Worm (Caenorhabditis elegans): ENCODE data around the gene gad-3.

gad-3 gene

ce11 chrV:9191406-9191805 lies 18.6 kb upstream of the gad-3 start, which contains the start of gene sphr-1:
Gene sphr-1, plus strand, starts transcription at chrV:9191610.
- TF ChIP-seq ets-7 (tag; optimal IDR thresholded peaks at IDR 0.05) = no peak
- no peak for TF ChIP-seq F13C5.2 (tag; optimal IDR thresholded peaks at IDR 0.05)
- no peak for TF ChIP-seq hnd-1 (tag; optimal IDR thresholded peaks at IDR 0.05)
- TF ChIP-seq flt-1 (GFP tag; IDR thresholded peaks at IDR 0.05) = no peak
- TF ChIP-seq pes-1 (GFP tag; IDR thresholded peaks at IDR 0.05) = no peak
- no peak for TF ChIP-seq B0310.2 (tag; optimal IDR thresholded peaks at IDR 0.05)
- TF ChIP-seq ceh-36 (tag; optimal IDR thresholded peaks at IDR 0.05) = no peak
- TF ChIP-seq hmbx-1 (tag; optimal IDR thresholded peaks at IDR 0.05) = no peak
- TF ChIP-seq sea-1 (GFP tag; conservative IDR thresholded peaks at IDR 0.05) = no peak
- no peak for TF ChIP-seq tra-4 (tag; optimal IDR thresholded peaks at IDR 0.05)
- TF ChIP-seq hmg-4 (GFP tag; optimal IDR thresholded peaks at IDR 0.05) = no peak
- TF ChIP-seq scrt-1 (GFP tag; IDR thresholded peaks at IDR 0.05) = no peak
- no peak for TF ChIP-seq tbx-11 (GFP tag; IDR thresholded peaks at IDR 0.05)
- TF ChIP-seq tbx-37 (GFP tag; conservative IDR thresholded peaks at IDR 0.05) = no peak
- no peak for TF ChIP-seq aly-1 (tag; optimal IDR thresholded peaks at IDR 0.05)

- TF ChIP-seq flt-1 (GFP tag; IDR thresholded peaks at IDR 0.05) (no peak), hnd-1 (tag; optimal IDR thresholded peaks at IDR 0.05) (no peak), hmg-4 (GFP tag; optimal IDR thresholded peaks at IDR 0.05) (no peak), tbx-37 (GFP tag; conservative IDR thresholded peaks at IDR 0.05) (no peak), ceh-36 (tag; optimal IDR thresholded peaks at IDR 0.05) (no peak), tbx-11 (GFP tag; IDR thresholded peaks at IDR 0.05) (no peak), aly-1 (tag; optimal IDR thresholded peaks at IDR 0.05) (no peak), scrt-1 (GFP tag; IDR thresholded peaks at IDR 0.05) (no peak), sea-1 (GFP tag; conservative IDR thresholded peaks at IDR 0.05) (no peak), ama-1 (optimal IDR thresholded peaks at IDR 0.05) (no peak), F13C5.2 (tag; optimal IDR thresholded peaks at IDR 0.05) (no peak), hmbx-1 (tag; optimal IDR thresholded peaks at IDR 0.05) (no peak), tra-4 (tag; optimal IDR thresholded peaks at IDR 0.05) (no peak), pes-1 (GFP tag; IDR thresholded peaks at IDR 0.05) (no peak), B0310.2 (tag; optimal IDR thresholded peaks at IDR 0.05) (no peak)
These were observed 13.2 kb upstream of the gad-3 start for ce11 chrV:9186028-9186427.

ce11 chrV:9183718-9184441 lies 11.1 kb upstream of the gad-3 start:
- no peak for TF ChIP-seq F13C5.2 (tag; optimal IDR thresholded peaks at IDR 0.05)
- TF ChIP-seq sea-1 (GFP tag; conservative IDR thresholded peaks at IDR 0.05) = no peak
- TF ChIP-seq ets-7 (tag; optimal IDR thresholded peaks at IDR 0.05) = no peak
- TF ChIP-seq ceh-13 (GFP tag; optimal IDR thresholded peaks at IDR 0.05) = no peak
- TF ChIP-seq ama-1 (optimal IDR thresholded peaks at IDR 0.05) = no peak
- no peak for TF ChIP-seq B0310.2 (tag; optimal IDR thresholded peaks at IDR 0.05)
- no peak for TF ChIP-seq hmg-4 (GFP tag; optimal IDR thresholded peaks at IDR 0.05)
- TF ChIP-seq tbx-11 (GFP tag; IDR thresholded peaks at IDR 0.05) = no peak
- no peak for TF ChIP-seq ceh-36 (tag; optimal IDR thresholded peaks at IDR 0.05)
- TF ChIP-seq pes-1 (GFP tag; IDR thresholded peaks at IDR 0.05) = no peak
- TF ChIP-seq aly-1 (tag; optimal IDR thresholded peaks at IDR 0.05) = no peak
- TF ChIP-seq hnd-1 (tag; optimal IDR thresholded peaks at IDR 0.05) = no peak
- no peak for TF ChIP-seq tbx-37 (GFP tag; conservative IDR thresholded peaks at IDR 0.05)
- TF ChIP-seq flt-1 (GFP tag; IDR thresholded peaks at IDR 0.05) = no peak

ce11 chrV:9181669-9182250 lies 9.0 kb upstream of the gad-3 start, which contains the start of gene ptr-1:
Gene ptr-1, minus strand, starts transcription at chrV:9181719.
- TF ChIP-seq ets-7 (tag; optimal IDR thresholded peaks at IDR 0.05) (no peak), ama-1 (optimal IDR thresholded peaks at IDR 0.05) (no peak), hmbx-1 (tag; optimal IDR thresholded peaks at IDR 0.05) (no peak), tbx-11 (GFP tag; IDR thresholded peaks at IDR 0.05) (no peak), pes-1 (GFP tag; IDR thresholded peaks at IDR 0.05) (no peak), ceh-13 (GFP tag; optimal IDR thresholded peaks at IDR 0.05) (no peak), scrt-1 (GFP tag; IDR thresholded peaks at IDR 0.05) (no peak), flt-1 (GFP tag; IDR thresholded peaks at IDR 0.05) (no peak), ceh-36 (tag; optimal IDR thresholded peaks at IDR 0.05) (no peak), tbx-37 (GFP tag; conservative IDR thresholded peaks at IDR 0.05) (no peak), hmg-4 (GFP tag; optimal IDR thresholded peaks at IDR 0.05) (no peak), B0310.2 (tag; optimal IDR thresholded peaks at IDR 0.05) (no peak)

DNA sequence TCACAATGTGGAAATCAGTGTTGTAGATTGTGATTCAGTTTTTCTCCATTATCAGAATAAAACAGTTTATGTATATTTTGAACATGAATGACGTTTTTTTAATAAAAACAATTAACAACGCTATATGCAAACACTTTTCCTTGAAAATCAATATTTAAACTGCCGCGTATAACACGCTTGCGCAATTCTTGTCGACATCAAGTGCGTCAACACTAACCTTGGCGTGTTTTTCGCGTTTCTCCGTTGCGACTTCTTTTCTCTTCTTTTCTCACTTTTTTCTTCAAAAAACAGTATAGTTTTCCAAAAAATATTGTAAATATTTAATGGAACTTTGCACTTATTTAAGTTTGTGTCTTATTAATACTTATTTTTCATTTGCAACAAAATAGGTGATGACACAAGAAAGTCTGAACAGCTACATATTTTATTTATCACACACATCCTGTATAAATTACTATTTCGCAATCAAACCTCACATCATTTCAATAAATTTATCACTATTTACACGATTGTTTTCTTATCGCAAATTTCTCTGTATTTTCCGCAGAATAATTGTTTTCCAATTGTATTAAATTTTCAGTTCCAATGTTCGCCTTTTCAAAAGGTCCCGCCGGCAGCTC lies 2.5 kb upstream of the gad-3 start, which contains the start of gene spas-1:
spas-1 (plus strand) TSS at position 572 of the 620 bp plus-strand sequence.
- no peak for TF ChIP-seq flt-1 (GFP tag; IDR thresholded peaks at IDR 0.05)
- no peak for TF ChIP-seq hmg-4 (GFP tag; optimal IDR thresholded peaks at IDR 0.05)
- TF ChIP-seq ets-7 (tag; optimal IDR thresholded peaks at IDR 0.05) = no peak
- TF ChIP-seq F13C5.2 (tag; optimal IDR thresholded peaks at IDR 0.05) = peak; percentile 84
- TF ChIP-seq ceh-36 (tag; optimal IDR thresholded peaks at IDR 0.05) = peak; percentile 35
- TF ChIP-seq aly-1 (tag; optimal IDR thresholded peaks at IDR 0.05) = no peak
- TF ChIP-seq hnd-1 (tag; optimal IDR thresholded peaks at IDR 0.05) = peak; percentile 36
- peak; percentile 57; the same call in 1 of the 2 replicates for TF ChIP-seq tbx-11 (GFP tag; IDR thresholded peaks at IDR 0.05)

ce11 chrV:9173789-9174188 lies 984 bp upstream of the gad-3 start, which contains the start of gene pqn-16:
Gene pqn-16, plus strand, starts transcription at chrV:9174089.
- no peak for TF ChIP-seq tbx-11 (GFP tag; IDR thresholded peaks at IDR 0.05)
- TF ChIP-seq hmg-4 (GFP tag; optimal IDR thresholded peaks at IDR 0.05) = no peak
- TF ChIP-seq B0310.2 (tag; optimal IDR thresholded peaks at IDR 0.05) = no peak
- no peak for TF ChIP-seq scrt-1 (GFP tag; IDR thresholded peaks at IDR 0.05)
- TF ChIP-seq ama-1 (optimal IDR thresholded peaks at IDR 0.05) = no peak
- no peak for TF ChIP-seq sea-1 (GFP tag; conservative IDR thresholded peaks at IDR 0.05)
- no peak for TF ChIP-seq aly-1 (tag; optimal IDR thresholded peaks at IDR 0.05)
- no peak for TF ChIP-seq ets-7 (tag; optimal IDR thresholded peaks at IDR 0.05)
- no peak for TF ChIP-seq hnd-1 (tag; optimal IDR thresholded peaks at IDR 0.05)
